Worm (Caenorhabditis elegans): ENCODE data around the gene nhr-127.

nhr-127 gene

ce11 chrV:16218972-16219757 is 40.6 kb upstream of the nhr-127 start, which contains the start of gene glc-1:
glc-1 (plus strand) TSS chrV:16219634.
- no peak for TF ChIP-seq unc-62 (GFP tag; optimal IDR thresholded peaks at IDR 0.05)
- no peak for TF ChIP-seq zip-8 (tag; optimal IDR thresholded peaks at IDR 0.05)
- TF ChIP-seq mep-1 (tag; optimal IDR thresholded peaks at IDR 0.05): no peak
- TF ChIP-seq drap-1 (GFP tag; optimal IDR thresholded peaks at IDR 0.05): no peak
- no peak for TF ChIP-seq ceh-43 (GFP tag; optimal IDR thresholded peaks at IDR 0.05)

- TF ChIP-seq blmp-1 (tag; optimal IDR thresholded peaks at IDR 0.05): no peak
Measured at ce11 chrV:16220020-16220419, 39.8 kb upstream of the nhr-127 start.

- TF ChIP-seq unc-39 (tag; optimal IDR thresholded peaks at IDR 0.05) (no peak), blmp-1 (tag; optimal IDR thresholded peaks at IDR 0.05) (no peak)
Measured at ce11 chrV:16224027-16224426, 35.8 kb upstream of the nhr-127 start, which contains the start of gene stdh-2. stdh-2 (plus strand) TSS chrV:16224327.

ce11 chrV:16225524-16226116 is 34.2 kb upstream of the nhr-127 start:
- TF ChIP-seq hlh-1 (tag; optimal IDR thresholded peaks at IDR 0.05): no peak

ce11 chrV:16226581-16226980 is 33.2 kb upstream of the nhr-127 start, which contains the start of gene F11A5.13:
F11A5.13 (minus strand) TSS chrV:16226681.
- no peak for TF ChIP-seq unc-120 (tag; optimal IDR thresholded peaks at IDR 0.05; ENCODE audit: poor library complexity, severe bottlenecking)

- TF ChIP-seq zip-8 (tag; optimal IDR thresholded peaks at IDR 0.05) (peak; percentile 69), lin-32 (GFP tag; optimal IDR thresholded peaks at IDR 0.05) (no peak), tbx-8 (GFP tag; optimal IDR thresholded peaks at IDR 0.05) (no peak), nhr-2 (tag; optimal IDR thresholded peaks at IDR 0.05) (no peak), lsy-2 (tag; optimal IDR thresholded peaks at IDR 0.05) (no peak), elt-1 (tag; optimal IDR thresholded peaks at IDR 0.05; ENCODE audit: borderline replicate concordance, insufficient read depth) (no peak), nhr-12 (tag; optimal IDR thresholded peaks at IDR 0.05) (no peak), snpc-4 (tag; optimal IDR thresholded peaks at IDR 0.05) (no peak)
Measured at ce11 chrV:16229439-16229838, 30.3 kb upstream of the nhr-127 start.

- TF ChIP-seq nhr-12 (tag; optimal IDR thresholded peaks at IDR 0.05): no peak
Measured at ce11 chrV:16229896-16230295, 29.9 kb upstream of the nhr-127 start, which contains the start of the genes F21H7.2 and F21H7.12. F21H7.2 (minus strand) TSS chrV:16229996. F21H7.12 (plus strand) TSS chrV:16230165.

- no peak for TF ChIP-seq ces-1 (GFP tag; optimal IDR thresholded peaks at IDR 0.05)
- TF ChIP-seq bed-3 (GFP tag; optimal IDR thresholded peaks at IDR 0.05): no peak
- no peak for TF ChIP-seq ceh-39 (tag; optimal IDR thresholded peaks at IDR 0.05)
- TF ChIP-seq unc-62 (GFP tag; optimal IDR thresholded peaks at IDR 0.05): no peak
- TF ChIP-seq cnd-1 (tag; optimal IDR thresholded peaks at IDR 0.05): no peak
- no peak for TF ChIP-seq elt-1 (tag; optimal IDR thresholded peaks at IDR 0.05; ENCODE audit: borderline replicate concordance, insufficient read depth)
Measured at ce11 chrV:16232180-16232579, 27.6 kb upstream of the nhr-127 start, which contains the start of gene gst-22. gst-22 (minus strand) TSS chrV:16232282.

- TF ChIP-seq mep-1 (tag; optimal IDR thresholded peaks at IDR 0.05) (no peak), lsy-2 (tag; optimal IDR thresholded peaks at IDR 0.05) (no peak), mab-5 (tag; optimal IDR thresholded peaks at IDR 0.05) (no peak), ham-2 (GFP tag; optimal IDR thresholded peaks at IDR 0.05) (no peak), mls-2 (tag; optimal IDR thresholded peaks at IDR 0.05) (no peak), hlh-1 (tag; optimal IDR thresholded peaks at IDR 0.05) (no peak), cnd-1 (tag; optimal IDR thresholded peaks at IDR 0.05) (no peak), ces-1 (GFP tag; optimal IDR thresholded peaks at IDR 0.05) (no peak), pha-4 (tag; optimal IDR thresholded peaks at IDR 0.05) (no peak), M03D4.4 (tag; optimal IDR thresholded peaks at IDR 0.05) (no peak)
Measured at ce11 chrV:16233624-16234023, 26.2 kb upstream of the nhr-127 start, which contains the start of gene clec-233. clec-233 (plus strand) TSS chrV:16233924.
